Fruit fly (Drosophila melanogaster) whole organism, embryonic: ENCODE measurements around the gene Nin.

Source experiments
- ATbp ChIP-seq: fragments of 200-800 bp; sonication (Bioruptor generic); optimal IDR thresholded peaks from 2 replicates; lab custom pipeline; 2017; ENCODE audit warnings: missing biosample characterization, mild to moderate bottlenecking, missing genetic modification characterization, missing genetic modification reagents
- Aef1 ChIP-seq: fragments of 200-800 bp; sonication (Bioruptor generic); IDR thresholded peaks from 3 replicates; pipeline ENCODE4 v1.3.6; 2022; ENCODE audit warnings: missing biosample characterization, missing genetic modification characterization
- Blimp-1 ChIP-seq: fragments of 200-800 bp; sonication (Bioruptor generic); optimal IDR thresholded peaks from 3 replicates; lab custom pipeline; 2018; ENCODE audit warnings: missing biosample characterization, missing genetic modification characterization, mild to moderate bottlenecking, moderate library complexity, missing genetic modification reagents
- CG10267 ChIP-seq: fragments of 200-800 bp; sonication (Bioruptor generic); optimal IDR thresholded peaks from 2 replicates; lab custom pipeline; 2018; ENCODE audit warnings: missing biosample characterization, mild to moderate bottlenecking, missing genetic modification characterization, moderate library complexity
- CG10274 ChIP-seq: fragments of 200-800 bp; sonication (Bioruptor generic); optimal IDR thresholded peaks from 3 replicates; lab custom pipeline; 2017; ENCODE audit warnings: missing biosample characterization, mild to moderate bottlenecking, missing genetic modification characterization
- CG10654 ChIP-seq: fragments of 200-800 bp; sonication (Bioruptor generic); optimal IDR thresholded peaks from 2 replicates; lab custom pipeline; 2016; ENCODE audit warnings: missing biosample characterization, missing genetic modification characterization
- CG13894 ChIP-seq: fragments of 200-800 bp; sonication (Bioruptor generic); optimal IDR thresholded peaks from 3 replicates; lab custom pipeline; 2018; ENCODE audit warnings: missing biosample characterization, mild to moderate bottlenecking, missing genetic modification characterization, moderate library complexity
- CG14860 ChIP-seq: fragments of 200-800 bp; sonication (Bioruptor generic); IDR thresholded peaks from 3 replicates; pipeline ENCODE4 v1.3.6; 2022; ENCODE audit warnings: missing biosample characterization, missing genetic modification characterization; ENCODE audit not compliant: partially characterized antibody
- CG15073 ChIP-seq: fragments of 200-800 bp; sonication (Bioruptor generic); optimal IDR thresholded peaks from 2 replicates; lab custom pipeline; 2016; ENCODE audit warnings: missing biosample characterization, missing genetic modification characterization
- CG17612 ChIP-seq: fragments of 200-800 bp; sonication (Bioruptor generic); IDR thresholded peaks from 2 replicates; pipeline ENCODE4 v1.3.6; 2022; ENCODE audit warnings: missing biosample characterization, missing genetic modification characterization
- CG2116 ChIP-seq: fragments of 200-800 bp; sonication (Bioruptor generic); optimal IDR thresholded peaks from 3 replicates; lab custom pipeline; 2018; ENCODE audit warnings: missing biosample characterization, mild to moderate bottlenecking, missing genetic modification characterization
- CG2199 ChIP-seq: fragments of 200-800 bp; sonication (Bioruptor generic); IDR thresholded peaks from 3 replicates; pipeline ENCODE4 v1.3.6; 2022; ENCODE audit warnings: missing biosample characterization, missing genetic modification characterization
- CG32767 ChIP-seq: fragments of 200-800 bp; sonication (Bioruptor generic); IDR thresholded peaks from 2 replicates; pipeline ENCODE4 v1.3.6; 2022; ENCODE audit warnings: missing biosample characterization, missing genetic modification characterization
- CG4424 ChIP-seq: fragments of 200-800 bp; sonication (Bioruptor generic); optimal IDR thresholded peaks from 3 replicates; lab custom pipeline; 2016; ENCODE audit warnings: missing biosample characterization, missing genetic modification characterization
- CG4707 ChIP-seq: fragments of 200-800 bp; sonication (Bioruptor generic); optimal IDR thresholded peaks from 2 replicates; lab custom pipeline; 2018; ENCODE audit warnings: missing biosample characterization, mild to moderate bottlenecking, missing genetic modification characterization, moderate library complexity
- CG7271 ChIP-seq: fragments of 200-800 bp; sonication (Bioruptor generic); optimal IDR thresholded peaks from 2 replicates; lab custom pipeline; 2018; ENCODE audit warnings: missing biosample characterization, mild to moderate bottlenecking, missing genetic modification characterization, moderate library complexity
- CG7839 ChIP-seq: fragments of 200-800 bp; sonication (Bioruptor generic); optimal IDR thresholded peaks from 3 replicates; lab custom pipeline; 2018; ENCODE audit warnings: missing biosample characterization, mild to moderate bottlenecking, missing genetic modification characterization, moderate library complexity
- Camta ChIP-seq: fragments of 200-800 bp; sonication (Bioruptor generic); optimal IDR thresholded peaks from 2 replicates; lab custom pipeline; 2016; ENCODE audit warnings: missing biosample characterization, missing genetic modification characterization
- D ChIP-seq, 2 experiments: fragments of 200-800 bp in 1 of 2; fragments of >200 bp in 1 of 2; sonication (Bioruptor generic) in 1 of 2; optimal IDR thresholded peaks; 2 replicates in 1 of 2; 3 replicates in 1 of 2; lab custom pipeline; 2017; ENCODE audit warnings: mild to moderate bottlenecking in 1 of 2, missing biosample characterization in 1 of 2, missing genetic modification characterization in 1 of 2, missing genetic modification reagents in 1 of 2
- Deaf1 ChIP-seq: fragments of 200-800 bp; optimal IDR thresholded peaks from 3 replicates; lab custom pipeline; 2019; ENCODE audit warnings: missing biosample characterization, mild to moderate bottlenecking, missing genetic modification characterization, moderate library complexity
- Dip3 ChIP-seq: fragments of 200-800 bp; sonication (Bioruptor generic); optimal IDR thresholded peaks from 3 replicates; lab custom pipeline; 2016; ENCODE audit warnings: missing biosample characterization, missing genetic modification characterization
- ERR ChIP-seq: fragments of 200-800 bp; sonication (Bioruptor generic); optimal IDR thresholded peaks from 2 replicates; lab custom pipeline; 2016; ENCODE audit warnings: missing biosample characterization, missing genetic modification characterization
- Ets65A ChIP-seq: fragments of 200-800 bp; sonication (Bioruptor generic); peaks from one replicate; lab custom pipeline; 2016; ENCODE audit warnings: missing biosample characterization, missing genetic modification characterization
- GATAe ChIP-seq: fragments of 200-800 bp; sonication (Bioruptor generic); conservative IDR thresholded peaks from 2 replicates; pipeline ENCODE4 v1.3.6; 2022; ENCODE audit warnings: missing biosample characterization, missing genetic modification characterization
- Gsc ChIP-seq: fragments of 200-800 bp; sonication (Bioruptor generic); IDR thresholded peaks from 2 replicates; pipeline ENCODE4 v1.3.6; 2022; ENCODE audit warnings: missing biosample characterization, missing genetic modification characterization
- H15 ChIP-seq: fragments of 200-800 bp; sonication (Bioruptor generic); IDR thresholded peaks from 3 replicates; pipeline ENCODE4 v1.3.6; 2022; ENCODE audit warnings: missing biosample characterization, missing genetic modification characterization
- HLH54F ChIP-seq: fragments of 200-800 bp; sonication (Bioruptor generic); optimal IDR thresholded peaks from 3 replicates; lab custom pipeline; 2016; ENCODE audit warnings: missing biosample characterization, missing genetic modification characterization
- Jarid2 ChIP-seq: fragments of 200-800 bp; sonication (Bioruptor generic); optimal IDR thresholded peaks from 3 replicates; lab custom pipeline; 2017; ENCODE audit warnings: mild to moderate bottlenecking, missing biosample characterization, missing genetic modification reagents, missing genetic modification characterization
- Kr ChIP-seq: fragments of 200-800 bp; sonication (Bioruptor generic); optimal IDR thresholded peaks from 2 replicates; lab custom pipeline; 2017; ENCODE audit warnings: missing biosample characterization, mild to moderate bottlenecking, missing genetic modification characterization
- aop ChIP-seq: fragments of 200-800 bp; sonication (Bioruptor generic); IDR thresholded peaks from 2 replicates; pipeline ENCODE4 v1.3.6; 2022; ENCODE audit warnings: missing biosample characterization, missing genetic modification characterization
- ara ChIP-seq: fragments of 200-800 bp; sonication (Bioruptor generic); IDR thresholded peaks from 2 replicates; pipeline ENCODE4 v1.3.6; 2022; ENCODE audit warnings: missing biosample characterization, missing genetic modification characterization
- chm ChIP-seq: fragments of 200-800 bp; sonication (Bioruptor generic); IDR thresholded peaks from 2 replicates; pipeline ENCODE4 v1.3.6; 2022; ENCODE audit warnings: missing biosample characterization, missing genetic modification characterization
- ci ChIP-seq: fragments of 200-800 bp; sonication (Bioruptor generic); IDR thresholded peaks from 3 replicates; pipeline ENCODE4 v1.3.6; 2022; ENCODE audit warnings: missing biosample characterization, missing genetic modification characterization
- da ChIP-seq: fragments of 200-800 bp; sonication (Bioruptor generic); optimal IDR thresholded peaks from 2 replicates; lab custom pipeline; 2016; ENCODE audit warnings: missing biosample characterization, missing genetic modification characterization
- hbn ChIP-seq: fragments of 200-800 bp; sonication (Bioruptor generic); IDR thresholded peaks from 2 replicates; pipeline ENCODE4 v1.3.6; 2022; ENCODE audit warnings: missing biosample characterization, missing genetic modification characterization; ENCODE audit not compliant: partially characterized antibody
- her ChIP-seq: fragments of 200-800 bp; sonication (Bioruptor generic); optimal IDR thresholded peaks from 2 replicates; lab custom pipeline; 2016; ENCODE audit warnings: missing biosample characterization, missing genetic modification characterization
- kah ChIP-seq: fragments of 200-800 bp; sonication (Bioruptor generic); optimal IDR thresholded peaks from 2 replicates; lab custom pipeline; 2018; ENCODE audit warnings: missing biosample characterization, mild to moderate bottlenecking, missing genetic modification characterization
- knrl ChIP-seq: fragments of 200-800 bp; sonication (Bioruptor generic); IDR thresholded peaks from 3 replicates; pipeline ENCODE4 v1.3.6; 2022; ENCODE audit warnings: missing biosample characterization, missing genetic modification characterization; ENCODE audit not compliant: partially characterized antibody
- lbe ChIP-seq: fragments of 200-800 bp; sonication (Bioruptor generic); optimal IDR thresholded peaks from 2 replicates; lab custom pipeline; 2016; ENCODE audit warnings: missing biosample characterization, mild to moderate bottlenecking, missing genetic modification characterization
- lilli ChIP-seq: fragments of 200-800 bp; sonication (Bioruptor generic); optimal IDR thresholded peaks from 3 replicates; lab custom pipeline; 2016; ENCODE audit warnings: missing biosample characterization, missing genetic modification characterization
- mirr ChIP-seq: fragments of 200-800 bp; sonication (Bioruptor generic); optimal IDR thresholded peaks from 3 replicates; lab custom pipeline; 2018; ENCODE audit warnings: missing biosample characterization, mild to moderate bottlenecking, missing genetic modification characterization
- nmo ChIP-seq: fragments of 200-800 bp; sonication (Bioruptor generic); optimal IDR thresholded peaks from 2 replicates; lab custom pipeline; 2018; ENCODE audit warnings: missing biosample characterization, mild to moderate bottlenecking, missing genetic modification characterization, moderate library complexity
- oc ChIP-seq: fragments of 200-800 bp; sonication (Bioruptor generic); optimal IDR thresholded peaks from 2 replicates; lab custom pipeline; 2018; ENCODE audit warnings: missing biosample characterization, mild to moderate bottlenecking, missing genetic modification characterization, moderate library complexity
- otp ChIP-seq: fragments of 200-800 bp; sonication (Bioruptor generic); IDR thresholded peaks from 3 replicates; pipeline ENCODE4, ENCODE4 v1.3.6; 2022; ENCODE audit warnings: missing biosample characterization, missing genetic modification characterization
- pzg ChIP-seq: fragments of 200-800 bp; sonication (Bioruptor generic); optimal IDR thresholded peaks from 3 replicates; lab custom pipeline; 2018; ENCODE audit warnings: missing biosample characterization, mild to moderate bottlenecking, missing genetic modification characterization, moderate library complexity
- ro ChIP-seq: fragments of 200-800 bp; sonication (Bioruptor generic); IDR thresholded peaks from 2 replicates; pipeline ENCODE4 v1.3.6; 2022; ENCODE audit warnings: missing biosample characterization, missing genetic modification characterization
- run ChIP-seq: fragments of 200-800 bp; sonication (Bioruptor generic); optimal IDR thresholded peaks from 3 replicates; lab custom pipeline; 2018; ENCODE audit warnings: missing biosample characterization, mild to moderate bottlenecking, missing genetic modification characterization
- sd ChIP-seq: fragments of 200-800 bp; sonication (Bioruptor generic); optimal IDR thresholded peaks from 3 replicates; lab custom pipeline; 2018; ENCODE audit warnings: missing biosample characterization, mild to moderate bottlenecking, missing genetic modification characterization, moderate library complexity
- sqz ChIP-seq: fragments of 200-800 bp; sonication (Bioruptor generic); optimal IDR thresholded peaks from 3 replicates; lab custom pipeline; 2018; ENCODE audit warnings: missing biosample characterization, mild to moderate bottlenecking, missing genetic modification characterization
- ttk ChIP-seq: fragments of 200-800 bp; sonication (Bioruptor generic); IDR thresholded peaks from 2 replicates; pipeline ENCODE4 v2.1.2; 2022; ENCODE audit warnings: missing biosample characterization, missing genetic modification characterization
- vnd ChIP-seq: fragments of 200-800 bp; sonication (Bioruptor generic); IDR thresholded peaks from 3 replicates; pipeline ENCODE4 v1.3.6; 2022; ENCODE audit warnings: missing biosample characterization, missing genetic modification characterization; ENCODE audit not compliant: partially characterized antibody

Nin gene

dm6 chr2L:5237899-5238566, 40.3 kb downstream of the Nin start (continued):
- no peak for TF ChIP-seq Kr
- no peak for TF ChIP-seq ro (GFP tag; lab: Robert Waterston, UW)
- no peak for TF ChIP-seq sd (tag; lab: Kevin White, UChicago)
- peak; percentile 63; the same call in 1 of the 3 replicates for TF ChIP-seq ci (GFP tag; lab: Robert Waterston, UW)
- TF ChIP-seq chm: no peak; the same call in 1 of the 2 replicates
- no peak for TF ChIP-seq CG15073 (GFP tag; lab: Kevin White, UChicago)
- TF ChIP-seq Blimp-1 (GFP tag; lab: Kevin White, UChicago): peak; percentile 84
- TF ChIP-seq aop (GFP tag; lab: Robert Waterston, UW): no peak
- TF ChIP-seq Camta: peak; percentile 16
- peak; percentile 71 for TF ChIP-seq CG4424 (GFP tag; lab: Kevin White, UChicago)
- peak; percentile 3 for TF ChIP-seq CG2116
- no peak for TF ChIP-seq Aef1
- TF ChIP-seq pzg: no peak
- no peak for TF ChIP-seq CG4707 (GFP tag; lab: Kevin White, UChicago)
- TF ChIP-seq otp (GFP tag; lab: Robert Waterston, UW): no peak
- no peak for TF ChIP-seq da
- no peak for TF ChIP-seq CG17612 (GFP tag; lab: Robert Waterston, UW)
- TF ChIP-seq oc: peak; percentile 82
- peak; percentile 49 for TF ChIP-seq CG7271 (tag; lab: Kevin White, UChicago)
- TF ChIP-seq Ets65A (GFP tag; lab: Kevin White, UChicago): no peak
- 0 out of 3 replicates have a peak, but pooled peaks have one; percentile 11 for TF ChIP-seq H15
- no peak for TF ChIP-seq CG2199
- no peak for TF ChIP-seq knrl (GFP tag; lab: Robert Waterston, UW)
- TF ChIP-seq nmo: peak; percentile 84
- TF ChIP-seq run (tag; lab: Kevin White, UChicago): peak; percentile 13
- no peak for TF ChIP-seq Dip3 (GFP tag; lab: Kevin White, UChicago)
- peak; percentile 38 for TF ChIP-seq lilli (GFP tag; lab: Kevin White, UChicago)
- peak; percentile 66 for TF ChIP-seq CG7839
- TF ChIP-seq hbn (GFP tag; lab: Robert Waterston, UW): no peak
- no peak for TF ChIP-seq kah (GFP tag; lab: Kevin White, UChicago)
- TF ChIP-seq sqz: peak; percentile 6
- TF ChIP-seq her (GFP tag; lab: Kevin White, UChicago): no peak
- TF ChIP-seq GATAe (GFP tag; lab: Robert Waterston, UW): no peak
- no peak for TF ChIP-seq Jarid2 (GFP tag; lab: Kevin White, UChicago)
- peak; percentile 84 for TF ChIP-seq CG10267 (tag; lab: Kevin White, UChicago)

dm6 chr2L:5237175-5237753, 41.1 kb downstream of the Nin start:
- TF ChIP-seq Gsc (GFP tag; lab: Robert Waterston, UW): no peak
- TF ChIP-seq vnd (GFP tag; lab: Robert Waterston, UW): no peak
- TF ChIP-seq ERR (GFP tag; lab: Kevin White, UChicago): no peak
- TF ChIP-seq CG10654: no peak
- no peak for TF ChIP-seq ara (GFP tag; lab: Robert Waterston, UW)
- TF ChIP-seq ATbp (GFP tag; lab: Kevin White, UChicago): no peak
- no peak for TF ChIP-seq CG14860 (GFP tag; lab: Robert Waterston, UW)
- TF ChIP-seq Jarid2 (GFP tag; lab: Kevin White, UChicago): peak; percentile 93
- TF ChIP-seq Deaf1 (tag; lab: Kevin White, UChicago): peak; percentile 33
- no peak for TF ChIP-seq HLH54F (GFP tag; lab: Kevin White, UChicago)
- TF ChIP-seq lbe (GFP tag; lab: Kevin White, UChicago): peak; percentile 75
- no peak for TF ChIP-seq CG10274 (GFP tag; lab: Kevin White, UChicago)
- no peak for TF ChIP-seq D (optimal IDR thresholded peaks at IDR 0.05; lab: Kevin White, UChicago)
- TF ChIP-seq D (GFP tag; optimal IDR thresholded peaks at IDR 0.05; lab: Kevin White, UChicago): no peak
- TF ChIP-seq CG32767: no peak
- TF ChIP-seq CG13894 (tag; lab: Kevin White, UChicago): no peak
- no peak for TF ChIP-seq ttk
- TF ChIP-seq mirr (GFP tag; lab: Kevin White, UChicago): peak; percentile 15
